Fruit fly (Drosophila melanogaster) whole organism, prepupa: Measurements from ENCODE around the gene Pdss2.

Source experiments
- Blimp-1 ChIP-seq: fragments of 200-800 bp; sonication (Bioruptor generic); optimal IDR thresholded peaks from 3 replicates; lab custom pipeline; 2017; ENCODE audit warnings: missing biosample characterization, missing genetic modification characterization, mild to moderate bottlenecking, moderate library complexity, missing genetic modification reagents
- CG10669 ChIP-seq: fragments of 200-800 bp; sonication (Bioruptor generic); optimal IDR thresholded peaks from 3 replicates; lab custom pipeline; 2018; ENCODE audit warnings: missing biosample characterization, mild to moderate bottlenecking, missing genetic modification characterization, moderate library complexity
- CG11294 ChIP-seq: fragments of 200-800 bp; sonication (Bioruptor generic); IDR thresholded peaks from 2 replicates; pipeline ENCODE4 v1.3.6; 2022; ENCODE audit warnings: missing biosample characterization, missing genetic modification characterization
- CG11902 ChIP-seq: fragments of 200-800 bp; sonication (Bioruptor generic); optimal IDR thresholded peaks from 3 replicates; lab custom pipeline; 2016; ENCODE audit warnings: missing biosample characterization, missing genetic modification characterization
- CG1621 ChIP-seq: fragments of 200-800 bp; sonication (Bioruptor generic); optimal IDR thresholded peaks from 3 replicates; lab custom pipeline; 2018; ENCODE audit warnings: missing biosample characterization, mild to moderate bottlenecking, missing genetic modification characterization
- CG3919 ChIP-seq: fragments of 200-800 bp; sonication (Bioruptor generic); optimal IDR thresholded peaks from 3 replicates; lab custom pipeline; 2016; ENCODE audit warnings: missing biosample characterization, missing genetic modification characterization
- CG4318 ChIP-seq: fragments of 200-800 bp; sonication (Bioruptor generic); optimal IDR thresholded peaks from 3 replicates; lab custom pipeline; 2017; ENCODE audit warnings: missing biosample characterization, mild to moderate bottlenecking, missing genetic modification characterization
- CG6276 ChIP-seq: fragments of 200-800 bp; sonication (Bioruptor generic); optimal IDR thresholded peaks from 2 replicates; lab custom pipeline; 2017; ENCODE audit warnings: missing biosample characterization, mild to moderate bottlenecking, missing genetic modification characterization
- CG6792 ChIP-seq: fragments of 200-800 bp; sonication (Bioruptor generic); optimal IDR thresholded peaks from 3 replicates; lab custom pipeline; 2016; ENCODE audit warnings: missing biosample characterization, missing genetic modification characterization
- CG7368 ChIP-seq: fragments of 200-800 bp; sonication (Bioruptor generic); optimal IDR thresholded peaks from 3 replicates; lab custom pipeline; 2016; ENCODE audit warnings: missing biosample characterization, missing genetic modification characterization
- CG8319 ChIP-seq: fragments of 200-800 bp; sonication (Bioruptor generic); optimal IDR thresholded peaks from 3 replicates; lab custom pipeline; 2016; ENCODE audit warnings: missing biosample characterization, missing genetic modification characterization
- CG8632 ChIP-seq: fragments of 200-800 bp; sonication (Bioruptor generic); optimal IDR thresholded peaks from 3 replicates; lab custom pipeline; 2016; ENCODE audit warnings: missing biosample characterization, missing genetic modification characterization
- CG9139 ChIP-seq: fragments of 200-800 bp; sonication (Bioruptor generic); optimal IDR thresholded peaks from 3 replicates; lab custom pipeline; 2017; ENCODE audit warnings: missing biosample characterization, mild to moderate bottlenecking, missing genetic modification characterization
- Eip78C ChIP-seq: fragments of 200-800 bp; sonication (Bioruptor generic); peaks from one replicate; lab custom pipeline; 2016; ENCODE audit warnings: missing biosample characterization, missing genetic modification characterization
- Ets21C ChIP-seq: fragments of 200-800 bp; sonication (Bioruptor generic); optimal IDR thresholded peaks from 3 replicates; lab custom pipeline; 2016; ENCODE audit warnings: missing biosample characterization, missing genetic modification characterization
- Ets96B ChIP-seq: fragments of 200-800 bp; optimal IDR thresholded peaks from 2 replicates; lab custom pipeline; 2019; ENCODE audit warnings: missing biosample characterization, mild to moderate bottlenecking, missing genetic modification characterization, moderate library complexity
- Hr38 ChIP-seq: sonication (Bioruptor generic); optimal IDR thresholded peaks from 2 replicates; lab custom pipeline; 2016; ENCODE audit warnings: missing biosample characterization, missing genetic modification characterization
- Hr39 ChIP-seq: fragments of 200-800 bp; sonication (Bioruptor generic); optimal IDR thresholded peaks from 2 replicates; lab custom pipeline; 2016; ENCODE audit warnings: missing biosample characterization, missing genetic modification characterization
- Hr4 ChIP-seq: fragments of 200-800 bp; sonication (Bioruptor generic); optimal IDR thresholded peaks from 3 replicates; lab custom pipeline; 2016; ENCODE audit warnings: missing biosample characterization, missing genetic modification characterization
- Lpt ChIP-seq: fragments of 200-800 bp; sonication (Bioruptor generic); optimal IDR thresholded peaks from 3 replicates; lab custom pipeline; 2016; ENCODE audit warnings: missing biosample characterization, missing genetic modification characterization
- OdsH ChIP-seq: fragments of 200-800 bp; sonication (Bioruptor generic); optimal IDR thresholded peaks from 3 replicates; lab custom pipeline; 2016; ENCODE audit warnings: missing biosample characterization, missing genetic modification characterization
- Smox ChIP-seq: fragments of 200-800 bp; sonication (Bioruptor generic); optimal IDR thresholded peaks from 3 replicates; lab custom pipeline; 2016; ENCODE audit warnings: missing biosample characterization, missing genetic modification characterization
- Sox14 ChIP-seq: fragments of 200-800 bp; sonication (Bioruptor generic); optimal IDR thresholded peaks from 3 replicates; lab custom pipeline; 2016; ENCODE audit warnings: missing biosample characterization, missing genetic modification characterization
- achi ChIP-seq: fragments of 200-800 bp; sonication (Bioruptor generic); optimal IDR thresholded peaks from 3 replicates; lab custom pipeline; 2016; ENCODE audit warnings: missing biosample characterization, missing genetic modification characterization
- acj6 ChIP-seq: fragments of 200-800 bp; sonication (Bioruptor generic); optimal IDR thresholded peaks from 3 replicates; lab custom pipeline; 2016; ENCODE audit warnings: missing biosample characterization, missing genetic modification characterization
- cyc ChIP-seq: fragments of 200-800 bp; sonication (Bioruptor generic); optimal IDR thresholded peaks from 3 replicates; lab custom pipeline; 2016; ENCODE audit warnings: missing biosample characterization, missing genetic modification characterization
- esn ChIP-seq: fragments of 200-800 bp; sonication (Bioruptor generic); optimal IDR thresholded peaks from 2 replicates; lab custom pipeline; 2016; ENCODE audit warnings: missing biosample characterization, mild to moderate bottlenecking, missing genetic modification characterization, moderate library complexity
- fd85E ChIP-seq: fragments of 200-800 bp; sonication (Bioruptor generic); optimal IDR thresholded peaks from 3 replicates; lab custom pipeline; 2016; ENCODE audit warnings: missing biosample characterization, missing genetic modification characterization
- fkh ChIP-seq: fragments of 200-800 bp; sonication (Bioruptor generic); optimal IDR thresholded peaks from 3 replicates; lab custom pipeline; 2017; ENCODE audit warnings: missing biosample characterization, mild to moderate bottlenecking, missing genetic modification characterization, moderate library complexity
- net ChIP-seq: fragments of 200-800 bp; sonication (Bioruptor generic); optimal IDR thresholded peaks from 3 replicates; lab custom pipeline; 2016; ENCODE audit warnings: missing biosample characterization, missing genetic modification characterization
- svp ChIP-seq: fragments of 200-800 bp; sonication (Bioruptor generic); peaks from one replicate; lab custom pipeline; 2016; ENCODE audit warnings: missing biosample characterization, missing genetic modification characterization
- topi ChIP-seq: fragments of 200-800 bp; sonication (Bioruptor generic); optimal IDR thresholded peaks from 3 replicates; lab custom pipeline; 2016; ENCODE audit warnings: missing biosample characterization, missing genetic modification characterization
- vri ChIP-seq: fragments of 200-800 bp; sonication (Bioruptor generic); optimal IDR thresholded peaks from 3 replicates; lab custom pipeline; 2016; ENCODE audit warnings: missing biosample characterization, mild to moderate bottlenecking, missing genetic modification characterization

The Pdss2 gene

DNA sequence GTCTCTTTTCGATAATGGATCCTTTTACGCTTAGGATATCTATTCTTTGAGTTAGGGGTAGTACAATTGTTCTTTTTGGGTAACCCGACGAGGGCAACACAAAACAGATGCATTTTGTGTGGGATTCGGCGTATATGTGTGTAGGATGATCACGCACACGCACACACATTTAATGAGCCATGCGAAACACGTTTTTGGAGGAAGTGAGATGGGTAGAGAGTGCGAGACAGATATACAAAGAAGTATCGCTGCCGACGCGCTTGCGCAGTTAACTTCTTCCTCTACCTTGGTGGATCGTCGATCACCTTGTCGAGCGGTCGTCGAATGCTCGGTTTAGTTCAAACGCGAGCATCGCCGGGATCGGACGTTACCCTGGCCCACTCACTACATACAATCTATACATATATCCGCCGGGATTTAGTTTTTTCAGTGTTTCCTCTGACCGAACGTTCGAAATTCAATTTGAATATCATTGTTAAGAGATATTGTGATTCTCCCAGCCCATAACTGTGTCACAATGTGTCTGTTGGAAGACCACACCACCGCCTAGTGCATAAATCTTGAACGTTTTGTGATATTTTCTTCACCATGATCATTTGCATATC is 39.9 kb downstream of the Pdss2 start (continued):
- TF ChIP-seq Smox (GFP tag; lab: Kevin White, UChicago) (no peak), net (no peak), CG10669 (no peak), CG7368 (GFP tag; lab: Kevin White, UChicago) (no peak), Eip78C (GFP tag; lab: Kevin White, UChicago) (peak; percentile 46), OdsH (no peak), topi (no peak), Hr39 (GFP tag; lab: Kevin White, UChicago) (no peak), Ets21C (GFP tag; lab: Kevin White, UChicago) (no peak), fkh (no peak), CG9139 (GFP tag; lab: Kevin White, UChicago) (no peak), cyc (GFP tag; lab: Kevin White, UChicago) (no peak), acj6 (GFP tag; lab: Kevin White, UChicago) (no peak), CG11902 (GFP tag; lab: Kevin White, UChicago) (no peak), CG3919 (GFP tag; lab: Kevin White, UChicago) (no peak), Hr4 (GFP tag; lab: Kevin White, UChicago) (no peak), CG4318 (no peak), Blimp-1 (GFP tag; lab: Kevin White, UChicago) (no peak), esn (GFP tag; lab: Kevin White, UChicago) (peak; percentile 10)

DNA sequence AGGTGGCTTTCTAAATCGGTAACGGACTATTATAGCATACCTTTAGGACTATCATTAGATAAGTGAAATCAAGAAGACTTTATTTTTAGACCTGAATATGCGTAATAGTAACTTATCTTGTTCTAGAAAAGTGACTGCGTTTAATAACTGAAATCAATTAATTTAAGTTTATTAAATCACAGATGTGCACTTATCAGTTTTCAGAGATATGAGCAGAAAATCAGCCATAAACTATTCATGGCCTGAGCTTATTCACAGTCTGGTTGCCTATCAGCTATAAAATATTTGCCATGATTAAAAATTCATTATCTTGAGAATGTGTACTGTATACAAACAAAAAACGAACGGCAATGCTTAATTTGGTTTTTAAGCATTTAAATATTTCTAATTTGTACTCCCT is 41.7 kb downstream of the Pdss2 start:
- TF ChIP-seq Sox14 (GFP tag; lab: Kevin White, UChicago) (no peak), CG11294 (GFP tag; lab: Robert Waterston, UW) (no peak), CG8319 (GFP tag; lab: Kevin White, UChicago) (no peak), topi (no peak), CG1621 (no peak), CG8632 (no peak), CG6792 (no peak), CG4318 (no peak), CG6276 (GFP tag; lab: Kevin White, UChicago) (no peak), cyc (GFP tag; lab: Kevin White, UChicago) (no peak), svp (GFP tag; lab: Kevin White, UChicago) (no peak), Ets96B (tag; lab: Kevin White, UChicago) (no peak), achi (no peak), Hr38 (GFP tag; lab: Kevin White, UChicago) (no peak), Lpt (GFP tag; lab: Kevin White, UChicago) (no peak)

DNA sequence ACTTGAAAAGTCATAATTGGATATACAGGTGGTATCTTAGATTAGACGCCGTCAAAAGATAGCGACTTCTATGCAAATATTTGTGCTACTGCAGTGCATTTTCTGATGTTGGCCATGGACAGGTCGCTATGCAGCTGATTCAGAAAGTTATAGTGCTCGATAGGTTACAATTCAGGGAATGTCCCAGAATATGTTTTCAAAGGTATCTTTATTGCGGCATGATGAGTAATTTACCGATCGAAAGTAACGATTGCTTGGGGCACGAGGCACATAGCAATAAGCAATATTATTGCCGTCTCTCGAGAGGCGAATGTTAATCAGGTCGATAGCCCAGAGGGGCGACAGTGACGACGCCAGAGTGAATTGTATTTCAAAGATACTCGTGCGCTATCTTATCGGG is 42.3 kb downstream of the Pdss2 start:
- TF ChIP-seq CG7368 (GFP tag; lab: Kevin White, UChicago) (no peak), vri (peak; percentile 43), CG6276 (GFP tag; lab: Kevin White, UChicago) (no peak), CG4318 (no peak), fd85E (GFP tag; lab: Kevin White, UChicago) (no peak)
- TF ChIP-seq, all 60 proteins: peak for 1
